Worm (Caenorhabditis elegans): ENCODE results near the gene chl-1.

Gene chl-1

ce11 chrIII:10432104-10432503 lies 27.1 kb upstream of the chl-1 start (continued):
- no peak for TF ChIP-seq ceh-24 (tag; optimal IDR thresholded peaks at IDR 0.05)
- TF ChIP-seq ceh-9 (tag; optimal IDR thresholded peaks at IDR 0.05): no peak
- peak; percentile 11 for TF ChIP-seq madf-2 (tag; optimal IDR thresholded peaks at IDR 0.05)
- peak; percentile 51 for TF ChIP-seq ceh-6 (GFP tag; optimal IDR thresholded peaks at IDR 0.05)
- TF ChIP-seq ceh-48 (tag; optimal IDR thresholded peaks at IDR 0.05): peak; percentile 43
- peak; percentile 68 for TF ChIP-seq pqm-1 (tag; optimal IDR thresholded peaks at IDR 0.05)
- TF ChIP-seq ceh-19 (GFP tag; optimal IDR thresholded peaks at IDR 0.05): peak; percentile 29
- peak; percentile 21 for TF ChIP-seq F13H6.1 (tag; optimal IDR thresholded peaks at IDR 0.05)
- TF ChIP-seq hlh-6 (tag; optimal IDR thresholded peaks at IDR 0.05): peak; percentile 29
- peak; percentile 47 for TF ChIP-seq ceh-18 (tag; optimal IDR thresholded peaks at IDR 0.05)
- peak; percentile 14 for TF ChIP-seq fax-1 (tag; optimal IDR thresholded peaks at IDR 0.05)
- no peak for TF ChIP-seq fkh-10 (GFP tag; optimal IDR thresholded peaks at IDR 0.05)
- no peak for TF ChIP-seq pha-4 (tag; optimal IDR thresholded peaks at IDR 0.05)
- peak; percentile 62 for TF ChIP-seq ztf-16 (tag; optimal IDR thresholded peaks at IDR 0.05)
- no peak for TF ChIP-seq hlh-15 (tag; optimal IDR thresholded peaks at IDR 0.05)
- TF ChIP-seq ama-1 (optimal IDR thresholded peaks at IDR 0.05): no peak
- peak; percentile 49 for TF ChIP-seq tbx-7 (tag; optimal IDR thresholded peaks at IDR 0.05)
- no peak for TF ChIP-seq zip-5 (tag; optimal IDR thresholded peaks at IDR 0.05)
- peak; percentile 28 for TF ChIP-seq hlh-8 (tag; optimal IDR thresholded peaks at IDR 0.05)
- no peak for TF ChIP-seq pax-1 (tag; optimal IDR thresholded peaks at IDR 0.05)
- TF ChIP-seq C38D4.7 (GFP tag; optimal IDR thresholded peaks at IDR 0.05): peak; percentile 63
- no peak for TF ChIP-seq elt-4 (tag; optimal IDR thresholded peaks at IDR 0.05)
- peak; percentile 27 for TF ChIP-seq ahr-1 (tag; optimal IDR thresholded peaks at IDR 0.05)
- no peak for TF ChIP-seq ceh-45 (GFP tag; IDR thresholded peaks at IDR 0.05)
- TF ChIP-seq unc-3 (GFP tag; conservative IDR thresholded peaks at IDR 0.05): no peak
- no peak for TF ChIP-seq unc-3 (tag; optimal IDR thresholded peaks at IDR 0.05)
- TF ChIP-seq T23F11.4 (GFP tag; optimal IDR thresholded peaks at IDR 0.05): peak; percentile 27
- no peak for TF ChIP-seq ets-4 (tag; optimal IDR thresholded peaks at IDR 0.05)
- TF ChIP-seq K02D7.2 (tag; optimal IDR thresholded peaks at IDR 0.05): peak; percentile 26

ce11 chrIII:10427882-10428281 lies 22.8 kb upstream of the chl-1 start, which contains the start of gene prp-3:
Gene prp-3 (minus strand): TSS chrIII:10427982.
- TF ChIP-seq ttx-3 (tag; optimal IDR thresholded peaks at IDR 0.05) (no peak), K09A11.1 (tag; optimal IDR thresholded peaks at IDR 0.05; ENCODE audit: insufficient read depth) (no peak), madf-2 (tag; optimal IDR thresholded peaks at IDR 0.05) (no peak), ceh-31 (tag; optimal IDR thresholded peaks at IDR 0.05) (no peak), fax-1 (tag; optimal IDR thresholded peaks at IDR 0.05) (no peak), hlh-15 (tag; optimal IDR thresholded peaks at IDR 0.05) (no peak), sox-2 (GFP tag; IDR thresholded peaks at IDR 0.05) (no peak), ceh-34 (tag; optimal IDR thresholded peaks at IDR 0.05) (no peak)

- TF ChIP-seq ceh-31 (tag; optimal IDR thresholded peaks at IDR 0.05) (no peak), eyg-1 (tag; optimal IDR thresholded peaks at IDR 0.05) (no peak), lin-11 (tag; optimal IDR thresholded peaks at IDR 0.05) (no peak), K09A11.1 (tag; optimal IDR thresholded peaks at IDR 0.05; ENCODE audit: insufficient read depth) (no peak), tbx-2 (tag; optimal IDR thresholded peaks at IDR 0.05) (no peak), T23F11.4 (GFP tag; optimal IDR thresholded peaks at IDR 0.05) (no peak), ceh-18 (tag; optimal IDR thresholded peaks at IDR 0.05) (no peak), pag-3 (tag; optimal IDR thresholded peaks at IDR 0.05; ENCODE audit: borderline replicate concordance) (no peak), pha-4 (tag; optimal IDR thresholded peaks at IDR 0.05) (no peak)
Observed at ce11 chrIII:10423906-10424305, 18.9 kb upstream of the chl-1 start, which contains the start of gene M03C11.6. Gene M03C11.6 (minus strand): TSS chrIII:10424006.

ce11 chrIII:10421680-10422079 lies 16.6 kb upstream of the chl-1 start:
- TF ChIP-seq T23F11.4 (GFP tag; optimal IDR thresholded peaks at IDR 0.05) (no peak), C38D4.7 (GFP tag; optimal IDR thresholded peaks at IDR 0.05) (no peak), ceh-30 (tag; optimal IDR thresholded peaks at IDR 0.05) (no peak), dmd-4 (tag; optimal IDR thresholded peaks at IDR 0.05; ENCODE audit: borderline replicate concordance) (no peak), ama-1 (optimal IDR thresholded peaks at IDR 0.05) (no peak), fkh-10 (GFP tag; optimal IDR thresholded peaks at IDR 0.05) (no peak), ceh-31 (tag; optimal IDR thresholded peaks at IDR 0.05) (no peak), fax-1 (tag; optimal IDR thresholded peaks at IDR 0.05) (no peak), unc-42 (tag; optimal IDR thresholded peaks at IDR 0.05) (no peak), ceh-45 (GFP tag; IDR thresholded peaks at IDR 0.05) (no peak), syd-9 (tag; optimal IDR thresholded peaks at IDR 0.05) (no peak)

Measured in whole organism, late embryonic.